Worm (Caenorhabditis elegans) whole organism, L4/young adult: ENCODE measurements around the gene C08B6.14.

Source experiments
- W03F9.2 ChIP-seq: fragments of 150-350 bp; optimal IDR thresholded peaks from 2 replicates; lab custom pipeline; 2014; ENCODE audit warnings: missing biosample characterization, missing genetic modification characterization
- dao-5 ChIP-seq: sonication (generic microtip); optimal IDR thresholded peaks from 2 replicates; lab custom pipeline; 2016; ENCODE audit warnings: missing genotype, missing genetic modification characterization, moderate library complexity, missing compliant biosample characterization
- him-1 ChIP-seq: sonication (generic microtip); optimal IDR thresholded peaks from 2 replicates; lab custom pipeline; 2016; ENCODE audit warnings: missing genotype, missing genetic modification reagents, missing genetic modification characterization, missing compliant biosample characterization

ce11 chrV:10103811-10104210 is 2.0 kb upstream of the C08B6.14 start:
- no peak for TF ChIP-seq W03F9.2
- no peak for TF ChIP-seq him-1 (tag; lab: Kevin White, UChicago)
- TF ChIP-seq dao-5 (tag; lab: Kevin White, UChicago), result no peak
